Worm (Caenorhabditis elegans) whole organism, late embryonic: ENCODE data around the gene F29F11.20.
A peak's percentile ranks its signal among the peaks of the same experiment; 100 is the strongest.

Source experiments
- C08G9.2 ChIP-seq: sonication (generic microtip); optimal IDR thresholded peaks from 2 replicates; lab custom pipeline; 2016; ENCODE audit warnings: mild to moderate bottlenecking, missing genetic modification characterization, moderate library complexity, missing compliant biosample characterization
- F13H6.1 ChIP-seq: sonication (generic microtip); optimal IDR thresholded peaks from 2 replicates; lab custom pipeline; 2016; ENCODE audit warnings: missing genetic modification characterization, missing compliant biosample characterization
- K09A11.1 ChIP-seq: sonication (generic microtip); optimal IDR thresholded peaks from 2 replicates; lab custom pipeline; 2017; ENCODE audit warnings: antibody characterized with exemption, mild to moderate bottlenecking, missing genetic modification characterization, missing compliant biosample characterization; ENCODE audit not compliant: insufficient read depth
- T23F11.4 ChIP-seq: fragments of 200-800 bp; sonication (Bioruptor generic); optimal IDR thresholded peaks from 2 replicates; lab custom pipeline; 2018; ENCODE audit warnings: mild to moderate bottlenecking, missing genetic modification characterization, missing compliant biosample characterization
- ceh-14 ChIP-seq: sonication (generic microtip); optimal IDR thresholded peaks from 2 replicates; lab custom pipeline; 2016; ENCODE audit warnings: missing genotype, missing genetic modification characterization, missing compliant biosample characterization
- ceh-18 ChIP-seq: sonication (generic microtip); optimal IDR thresholded peaks from 2 replicates; lab custom pipeline; 2016; ENCODE audit warnings: missing genetic modification characterization, missing compliant biosample characterization
- ceh-19 ChIP-seq: fragments of 200-800 bp; sonication (Bioruptor generic); optimal IDR thresholded peaks from 2 replicates; lab custom pipeline; 2018; ENCODE audit warnings: mild to moderate bottlenecking, missing genetic modification characterization, missing compliant biosample characterization
- ceh-2 ChIP-seq: sonication (generic microtip); optimal IDR thresholded peaks from 2 replicates; lab custom pipeline; 2016; ENCODE audit warnings: missing genotype, missing genetic modification characterization, missing compliant biosample characterization
- ceh-30 ChIP-seq: fragments of 150-350 bp; optimal IDR thresholded peaks from 2 replicates; lab custom pipeline; 2014; ENCODE audit warnings: missing biosample characterization, missing genetic modification characterization
- ceh-31 ChIP-seq: sonication (generic microtip); optimal IDR thresholded peaks from 2 replicates; lab custom pipeline; 2016; ENCODE audit warnings: missing genetic modification characterization, missing compliant biosample characterization
- ceh-48 ChIP-seq: sonication (generic microtip); optimal IDR thresholded peaks from 2 replicates; lab custom pipeline; 2016; ENCODE audit warnings: missing genetic modification characterization, inconsistent platforms, missing compliant biosample characterization
- ceh-6 ChIP-seq: fragments of 200-800 bp; sonication (Bioruptor generic); optimal IDR thresholded peaks from 2 replicates; lab custom pipeline; 2018; ENCODE audit warnings: mild to moderate bottlenecking, missing genetic modification characterization, missing compliant biosample characterization
- ceh-9 ChIP-seq: sonication (generic microtip); optimal IDR thresholded peaks from 2 replicates; lab custom pipeline; 2016; ENCODE audit warnings: mild to moderate bottlenecking, missing genetic modification characterization, inconsistent platforms, missing compliant biosample characterization
- che-1 ChIP-seq: sonication (generic microtip); optimal IDR thresholded peaks from 2 replicates; lab custom pipeline; 2016; ENCODE audit warnings: mild to moderate bottlenecking, missing genetic modification characterization, missing compliant biosample characterization
- elt-4 ChIP-seq: sonication (generic microtip); optimal IDR thresholded peaks from 2 replicates; lab custom pipeline; 2016; ENCODE audit warnings: missing genetic modification characterization, missing compliant biosample characterization
- ets-4 ChIP-seq: sonication (generic microtip); optimal IDR thresholded peaks from 2 replicates; lab custom pipeline; 2016; ENCODE audit warnings: missing genetic modification characterization, missing compliant biosample characterization
- eyg-1 ChIP-seq: sonication (generic microtip); optimal IDR thresholded peaks from 2 replicates; lab custom pipeline; 2016; ENCODE audit warnings: missing genotype, missing genetic modification characterization, missing compliant biosample characterization
- fax-1 ChIP-seq: sonication (generic microtip); optimal IDR thresholded peaks from 2 replicates; lab custom pipeline; 2016; ENCODE audit warnings: missing genotype, missing genetic modification characterization, missing compliant biosample characterization
- fkh-10 ChIP-seq: fragments of 150-350 bp; optimal IDR thresholded peaks from 2 replicates; lab custom pipeline; 2014; ENCODE audit warnings: missing biosample characterization, missing genetic modification reagents, missing genetic modification characterization
- fkh-6 ChIP-seq: sonication (generic microtip); optimal IDR thresholded peaks from 2 replicates; lab custom pipeline; 2016; ENCODE audit warnings: missing genetic modification characterization, missing compliant biosample characterization
- gmeb-2 ChIP-seq: sonication (generic microtip); optimal IDR thresholded peaks from 2 replicates; lab custom pipeline; 2016; ENCODE audit warnings: missing genetic modification characterization, inconsistent platforms, missing compliant biosample characterization
- hlh-13 ChIP-seq: fragments of 200-800 bp; sonication (Bioruptor generic); optimal IDR thresholded peaks from 2 replicates; lab custom pipeline; 2018; ENCODE audit warnings: mild to moderate bottlenecking, missing genetic modification characterization, missing compliant biosample characterization
- hlh-30 ChIP-seq: sonication (generic microtip); optimal IDR thresholded peaks from 2 replicates; lab custom pipeline; 2017; ENCODE audit warnings: antibody characterized with exemption, missing genetic modification characterization, missing compliant biosample characterization; ENCODE audit not compliant: insufficient read depth
- hlh-6 ChIP-seq: sonication (generic microtip); optimal IDR thresholded peaks from 2 replicates; lab custom pipeline; 2016; ENCODE audit warnings: missing genotype, missing genetic modification characterization, missing compliant biosample characterization
- lin-11 ChIP-seq: fragments of 200-800 bp; sonication (Bioruptor generic); optimal IDR thresholded peaks from 2 replicates; lab custom pipeline; 2018; ENCODE audit warnings: mild to moderate bottlenecking, missing genetic modification characterization, missing compliant biosample characterization
- madf-2 ChIP-seq: sonication (generic microtip); optimal IDR thresholded peaks from 2 replicates; lab custom pipeline; 2017; ENCODE audit warnings: missing genetic modification characterization, missing compliant biosample characterization
- nhr-11 ChIP-seq: fragments of 150-350 bp; optimal IDR thresholded peaks from 2 replicates; lab custom pipeline; 2014; ENCODE audit warnings: missing biosample characterization, missing genetic modification characterization
- nhr-232 ChIP-seq: sonication (generic microtip); optimal IDR thresholded peaks from 2 replicates; lab custom pipeline; 2016; ENCODE audit warnings: missing genetic modification characterization, missing compliant biosample characterization
- npax-4 ChIP-seq: sonication (generic microtip); optimal IDR thresholded peaks from 2 replicates; lab custom pipeline; 2016; ENCODE audit warnings: missing genetic modification characterization, missing compliant biosample characterization
- odd-2 ChIP-seq: sonication (generic microtip); optimal IDR thresholded peaks from 2 replicates; lab custom pipeline; 2017; ENCODE audit warnings: antibody characterized with exemption, mild to moderate bottlenecking, missing genetic modification characterization, missing compliant biosample characterization
- pax-1 ChIP-seq: fragments of 150-350 bp; optimal IDR thresholded peaks from 2 replicates; lab custom pipeline; 2014; ENCODE audit warnings: missing biosample characterization, missing genetic modification characterization
- pros-1 ChIP-seq: fragments of 150-350 bp; optimal IDR thresholded peaks from 2 replicates; lab custom pipeline; 2014; ENCODE audit warnings: missing biosample characterization, missing genetic modification reagents, missing genetic modification characterization
- sox-2 ChIP-seq: fragments of 200-800 bp; sonication (Bioruptor generic); IDR thresholded peaks from 2 replicates; pipeline ENCODE4 v1.3.6; 2022; ENCODE audit warnings: missing genetic modification reagents, missing genetic modification characterization, missing compliant biosample characterization
- sox-4 ChIP-seq: sonication (generic microtip); optimal IDR thresholded peaks from 2 replicates; lab custom pipeline; 2017; ENCODE audit warnings: mild to moderate bottlenecking, missing genetic modification characterization, inconsistent platforms, missing compliant biosample characterization
- tbx-7 ChIP-seq: sonication (generic microtip); optimal IDR thresholded peaks from 2 replicates; lab custom pipeline; 2016; ENCODE audit warnings: missing genotype, missing genetic modification characterization, missing compliant biosample characterization
- ttx-3 ChIP-seq: sonication (generic microtip); optimal IDR thresholded peaks from 2 replicates; lab custom pipeline; 2016; ENCODE audit warnings: missing genetic modification reagents, missing genetic modification characterization, missing compliant biosample characterization
- unc-3 ChIP-seq, 2 experiments: fragments of 200-800 bp in 1 of 2; sonication (Bioruptor generic) in 1 of 2; sonication (generic microtip) in 1 of 2; conservative IDR thresholded peaks in 1 of 2; optimal IDR thresholded peaks in 1 of 2; 2 replicates each; pipeline versions ENCODE4 v1.3.6 to Lab custom; 2016 to 2022; ENCODE audit warnings: missing compliant biosample characterization in 2 of 2, missing genetic modification characterization in 2 of 2, missing genetic modification reagents in 1 of 2
- unc-42 ChIP-seq: sonication (generic microtip); optimal IDR thresholded peaks from 2 replicates; lab custom pipeline; 2016; ENCODE audit warnings: missing genotype, missing genetic modification characterization, missing compliant biosample characterization
- ztf-16 ChIP-seq: sonication (generic microtip); optimal IDR thresholded peaks from 2 replicates; lab custom pipeline; 2017; ENCODE audit warnings: missing genetic modification characterization, missing compliant biosample characterization

The F29F11.20 gene

DNA sequence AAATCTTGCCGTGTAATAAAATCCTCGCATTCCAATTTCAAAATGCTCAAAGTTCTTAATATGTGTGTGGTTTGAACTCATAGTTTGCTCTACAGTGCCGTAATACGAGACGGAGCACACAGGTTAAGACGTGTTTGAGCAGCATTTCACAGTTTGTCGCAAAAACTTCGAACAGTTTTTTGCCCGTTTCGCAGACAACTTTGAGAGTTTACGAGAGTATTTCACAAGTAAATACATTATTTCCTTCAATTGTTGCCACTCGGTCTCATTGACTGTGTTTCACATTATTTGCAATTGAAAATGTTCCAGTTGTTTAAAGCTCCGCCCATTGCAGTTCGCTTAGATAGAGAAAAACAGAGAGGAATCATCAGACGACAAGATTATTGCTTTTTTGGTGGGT lies at the start of gene F29F11.20:
TSS of gene F29F11.20 (plus strand) at position 301 of the 400 bp plus-strand sequence.
- no peak for TF ChIP-seq pros-1 (tag; lab: Kevin White, UChicago)
- TF ChIP-seq ceh-30 (tag; lab: Kevin White, UChicago): no peak
- TF ChIP-seq tbx-7: no peak
- no peak for TF ChIP-seq ceh-9 (tag; lab: Kevin White, UChicago)
- TF ChIP-seq elt-4 (tag; lab: Kevin White, UChicago): no peak
- no peak for TF ChIP-seq ets-4 (tag; lab: Kevin White, UChicago)
- no peak for TF ChIP-seq hlh-6
- TF ChIP-seq T23F11.4 (GFP tag; lab: Kevin White, UChicago): no peak
- no peak for TF ChIP-seq ttx-3 (tag; lab: Kevin White, UChicago)
- TF ChIP-seq C08G9.2 (tag; lab: Kevin White, UChicago): no peak
- no peak for TF ChIP-seq che-1
- TF ChIP-seq ceh-6 (GFP tag; lab: Kevin White, UChicago): no peak
- TF ChIP-seq sox-2: no peak
- TF ChIP-seq ceh-48 (tag; lab: Kevin White, UChicago): no peak
- TF ChIP-seq unc-42: no peak
- no peak for TF ChIP-seq K09A11.1 (tag; lab: Kevin White, UChicago)
- no peak for TF ChIP-seq ztf-16 (tag; lab: Kevin White, UChicago)
- TF ChIP-seq ceh-14 (tag; lab: Kevin White, UChicago): no peak
- no peak for TF ChIP-seq madf-2 (tag; lab: Kevin White, UChicago)
- TF ChIP-seq fax-1 (tag; lab: Kevin White, UChicago): no peak

DNA sequence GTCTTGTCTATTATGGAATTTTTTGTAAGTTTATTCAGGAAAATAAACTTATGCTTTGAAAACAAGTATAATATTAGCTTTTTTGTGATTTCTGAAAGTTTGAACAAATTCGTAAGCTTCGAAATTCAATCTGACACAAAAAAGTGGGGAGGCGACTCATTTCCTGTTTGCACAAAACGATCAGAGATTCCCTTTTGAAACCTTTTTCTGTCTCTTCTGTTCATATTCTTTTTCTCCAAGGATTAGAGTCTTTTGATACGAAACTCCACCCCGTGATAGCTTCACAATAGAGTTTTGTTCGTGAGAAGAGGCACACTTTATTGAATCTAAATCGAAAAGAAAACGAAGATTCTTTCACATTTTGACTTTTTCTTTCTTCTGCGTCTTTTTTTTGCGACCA lies 46.7 kb upstream of the F29F11.20 start:
- TF ChIP-seq odd-2 (tag; lab: Kevin White, UChicago) (no peak), tbx-7 (no peak), unc-42 (peak; percentile 52), ttx-3 (tag; lab: Kevin White, UChicago) (no peak)

DNA sequence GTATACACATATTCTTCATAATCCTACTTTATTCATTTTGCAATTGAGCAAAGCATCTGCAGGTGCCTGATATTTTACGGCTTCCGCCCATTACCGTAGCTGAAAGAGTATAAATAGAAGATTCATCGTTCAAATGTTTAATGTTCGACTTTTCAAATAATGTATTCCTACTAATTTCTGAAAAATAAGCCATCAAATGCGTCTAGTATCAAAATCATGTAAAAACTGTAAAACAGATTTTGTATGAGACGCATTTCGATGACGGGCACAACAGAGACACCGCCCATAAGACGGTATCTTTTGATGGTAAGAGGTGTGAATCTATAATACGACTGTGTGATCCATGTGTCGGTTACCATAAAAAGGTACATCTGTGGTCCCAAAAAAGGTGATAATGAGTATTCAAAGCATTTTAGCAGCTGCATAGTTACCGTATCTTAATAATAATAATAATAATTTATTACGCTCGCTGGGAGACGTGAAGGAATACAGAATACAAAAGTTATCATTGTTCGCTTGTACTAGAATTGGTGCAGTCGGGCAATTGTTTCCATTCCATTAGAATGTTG lies 40.6 kb upstream of the F29F11.20 start, which contains the start of the genes C32C4.3 and C32C4.16:
TSS of gene C32C4.3 (minus strand) at position 101 of the 569 bp plus-strand sequence.
TSS of gene C32C4.16 (plus strand) at position 519 of the 569 bp plus-strand sequence.
- no peak for TF ChIP-seq ceh-19 (GFP tag; lab: Kevin White, UChicago)
- no peak for TF ChIP-seq hlh-30
- no peak for TF ChIP-seq npax-4 (tag; lab: Kevin White, UChicago)
- no peak for TF ChIP-seq eyg-1 (tag; lab: Kevin White, UChicago)
- TF ChIP-seq tbx-7: no peak
- TF ChIP-seq pax-1 (tag; lab: Kevin White, UChicago): no peak
- no peak for TF ChIP-seq fkh-10
- no peak for TF ChIP-seq ets-4 (tag; lab: Kevin White, UChicago)
- no peak for TF ChIP-seq ceh-18 (tag; lab: Kevin White, UChicago)
- no peak for TF ChIP-seq sox-4 (tag; lab: Kevin White, UChicago)
- no peak for TF ChIP-seq odd-2 (tag; lab: Kevin White, UChicago)
- no peak for TF ChIP-seq nhr-232 (tag; lab: Kevin White, UChicago)
- TF ChIP-seq F13H6.1 (tag; lab: Kevin White, UChicago): no peak
- no peak for TF ChIP-seq elt-4 (tag; lab: Kevin White, UChicago)
- TF ChIP-seq unc-3 (GFP tag; conservative IDR thresholded peaks at IDR 0.05; lab: Robert Waterston, UW): no peak
- TF ChIP-seq unc-3 (tag; optimal IDR thresholded peaks at IDR 0.05; lab: Kevin White, UChicago): no peak
- TF ChIP-seq fkh-6: no peak
- no peak for TF ChIP-seq ceh-31
- no peak for TF ChIP-seq nhr-11 (tag; lab: Kevin White, UChicago)
- no peak for TF ChIP-seq hlh-13

DNA sequence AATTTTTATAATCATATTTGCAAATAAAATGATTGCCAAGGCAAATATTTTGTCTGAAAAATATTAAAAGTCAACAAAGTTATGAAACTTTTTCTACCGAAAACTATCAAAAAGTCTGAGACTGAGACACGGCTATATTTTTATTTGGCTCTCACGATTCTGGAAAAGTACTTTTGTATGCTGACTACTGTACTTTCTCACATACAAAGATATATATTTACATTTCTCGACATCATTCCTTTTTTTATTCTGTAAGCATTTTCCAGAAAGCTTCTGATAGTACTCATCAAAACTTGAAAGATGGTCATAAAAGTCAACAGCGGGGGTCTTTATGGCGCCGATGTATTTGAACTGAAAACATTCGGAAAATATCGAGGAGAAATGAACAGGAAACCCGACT lies 39.6 kb upstream of the F29F11.20 start, which contains the start of gene aqp-6:
TSS of gene aqp-6 (plus strand) at position 301 of the 400 bp plus-strand sequence.
- no peak for TF ChIP-seq ceh-2
- no peak for TF ChIP-seq npax-4 (tag; lab: Kevin White, UChicago)
- no peak for TF ChIP-seq lin-11 (tag; lab: Kevin White, UChicago)
- no peak for TF ChIP-seq gmeb-2 (tag; lab: Kevin White, UChicago)
- TF ChIP-seq, all 69 proteins: peak for 0
